Worm (Caenorhabditis elegans) whole organism, L4 larva: ENCODE results near the gene F09E10.1.

Source experiments
- D1046.2 ChIP-seq: fragments of 200-800 bp; sonication (Bioruptor generic); IDR thresholded peaks from 2 replicates; pipeline ENCODE4 v1.3.6; 2022; ENCODE audit warnings: missing genetic modification characterization, missing compliant biosample characterization
- F44E2.7 ChIP-seq: fragments of 200-800 bp; sonication (Bioruptor generic); IDR thresholded peaks from 2 replicates; pipeline ENCODE4 v2.1.2; 2022; ENCODE audit warnings: missing genetic modification characterization, missing compliant biosample characterization
- F49E8.2 ChIP-seq: sonication (generic microtip); optimal IDR thresholded peaks from 2 replicates; lab custom pipeline; 2016; ENCODE audit warnings: missing compliant biosample characterization, mild to moderate bottlenecking, missing genetic modification characterization, borderline replicate concordance
- T20F7.1 ChIP-seq: fragments of 200-800 bp; sonication (Bioruptor generic); optimal IDR thresholded peaks from 2 replicates; lab custom pipeline; 2018; ENCODE audit warnings: mild to moderate bottlenecking, missing genetic modification characterization, missing compliant biosample characterization
- T26A8.4 ChIP-seq: fragments of 200-800 bp; sonication (Bioruptor generic); IDR thresholded peaks from 2 replicates; pipeline ENCODE4 v1.3.6; 2022; ENCODE audit warnings: missing genetic modification characterization, missing compliant biosample characterization
- Y105C5A.15 ChIP-seq: fragments of 200-800 bp; sonication (Bioruptor generic); IDR thresholded peaks from 2 replicates; pipeline ENCODE4 v1.3.6; 2022; ENCODE audit warnings: missing genetic modification characterization, missing compliant biosample characterization
- Y5F2A.4 ChIP-seq: fragments of 200-800 bp; sonication (Bioruptor generic); optimal IDR thresholded peaks from 2 replicates; lab custom pipeline; 2018; ENCODE audit warnings: mild to moderate bottlenecking, missing genetic modification characterization, missing compliant biosample characterization
- Y75B8A.6 ChIP-seq: fragments of 200-800 bp; sonication (Bioruptor generic); IDR thresholded peaks from 2 replicates; pipeline ENCODE4 v1.3.6; 2022; ENCODE audit warnings: missing genetic modification reagents, missing genetic modification characterization, missing compliant biosample characterization
- ZK546.5 ChIP-seq, 2 experiments: sonication (generic microtip); optimal IDR thresholded peaks; 2 replicates each; lab custom pipeline; 2017; ENCODE audit warnings: missing biosample characterization in 2 of 2, missing genetic modification characterization in 2 of 2
- aha-1 ChIP-seq: fragments of 150-350 bp; peaks from one replicate; lab custom pipeline; 2014; ENCODE audit warnings: missing biosample characterization, missing genetic modification characterization
- aly-2 ChIP-seq: sonication (generic microtip); optimal IDR thresholded peaks from 2 replicates; lab custom pipeline; 2018; ENCODE audit warnings: missing biosample characterization, missing genetic modification characterization
- arid-1 ChIP-seq: fragments of 200-800 bp; sonication (Bioruptor generic); conservative IDR thresholded peaks from 2 replicates; pipeline ENCODE4 v1.3.6; 2022; ENCODE audit warnings: missing genetic modification reagents, missing genetic modification characterization, missing compliant biosample characterization
- attf-4 ChIP-seq: sonication (generic microtip); optimal IDR thresholded peaks from 3 replicates; lab custom pipeline; 2017; ENCODE audit warnings: missing biosample characterization, missing genetic modification characterization
- ceh-44 ChIP-seq: fragments of 200-800 bp; sonication (Bioruptor generic); IDR thresholded peaks from 2 replicates; pipeline ENCODE4 v1.3.6; 2022; ENCODE audit warnings: missing genetic modification reagents, missing genetic modification characterization, missing compliant biosample characterization
- ceh-62 ChIP-seq: sonication (generic microtip); optimal IDR thresholded peaks from 2 replicates; lab custom pipeline; 2017; ENCODE audit warnings: missing biosample characterization, missing genetic modification characterization
- cey-2 ChIP-seq: sonication (generic microtip); optimal IDR thresholded peaks from 3 replicates; lab custom pipeline; 2017; ENCODE audit warnings: missing genetic modification characterization, mild to moderate bottlenecking, missing compliant biosample characterization, antibody characterized with exemption, borderline replicate concordance; ENCODE audit not compliant: insufficient read depth
- ctbp-1 ChIP-seq: fragments of 200-800 bp; sonication (Bioruptor generic); IDR thresholded peaks from 2 replicates; pipeline ENCODE4 v1.3.6; 2022; ENCODE audit warnings: missing genetic modification reagents, missing genetic modification characterization, missing compliant biosample characterization
- daf-16 ChIP-seq, 3 experiments: sonication (generic microtip); optimal IDR thresholded peaks; 2 replicates each; lab custom pipeline; 2016 to 2017; ENCODE audit warnings: missing genetic modification characterization in 3 of 3, missing genetic modification reagents in 3 of 3, mild to moderate bottlenecking in 2 of 3, missing compliant biosample characterization in 2 of 3, missing biosample characterization in 1 of 3, moderate library complexity in 1 of 3
- daf-8 ChIP-seq: fragments of 200-800 bp; sonication (Bioruptor generic); IDR thresholded peaks from 2 replicates; pipeline ENCODE4 v1.3.6; 2022; ENCODE audit warnings: missing genetic modification characterization, missing compliant biosample characterization
- dpl-1 ChIP-seq: fragments of 150-350 bp; optimal IDR thresholded peaks from 2 replicates; lab custom pipeline; 2014; ENCODE audit warnings: missing biosample characterization, missing genetic modification reagents, missing genetic modification characterization
- duxl-1 ChIP-seq: sonication (generic microtip); optimal IDR thresholded peaks from 2 replicates; lab custom pipeline; 2016; ENCODE audit warnings: mild to moderate bottlenecking, missing genetic modification characterization, moderate library complexity, missing compliant biosample characterization; ENCODE audit not compliant: poor library complexity
- fkh-10 ChIP-seq: fragments of 150-350 bp; optimal IDR thresholded peaks from 2 replicates; lab custom pipeline; 2014; ENCODE audit warnings: missing biosample characterization, missing genetic modification reagents, missing genetic modification characterization
- gei-8 ChIP-seq: fragments of 200-800 bp; sonication (Bioruptor generic); optimal IDR thresholded peaks from 2 replicates; lab custom pipeline; 2018; ENCODE audit warnings: mild to moderate bottlenecking, missing genetic modification characterization, missing compliant biosample characterization
- hif-1 ChIP-seq, 2 experiments: sonication (generic microtip); optimal IDR thresholded peaks; 2 replicates each; lab custom pipeline; 2016 to 2017; ENCODE audit warnings: missing compliant biosample characterization in 2 of 2, missing genetic modification characterization in 2 of 2, missing genetic modification reagents in 2 of 2, missing genotype in 2 of 2, mild to moderate bottlenecking in 1 of 2
- lin-13 ChIP-seq: fragments of 150-350 bp; optimal IDR thresholded peaks from 2 replicates; lab custom pipeline; 2014; ENCODE audit warnings: missing biosample characterization, missing genetic modification reagents, missing genetic modification characterization
- lin-39 ChIP-seq: fragments of 150-350 bp; optimal IDR thresholded peaks from 2 replicates; lab custom pipeline; 2014; ENCODE audit warnings: missing biosample characterization, missing genetic modification reagents, missing genetic modification characterization
- madf-9 ChIP-seq: fragments of 200-800 bp; sonication (Bioruptor generic); conservative IDR thresholded peaks from 2 replicates; pipeline ENCODE4 v1.3.6; 2022; ENCODE audit warnings: missing genetic modification reagents, missing genetic modification characterization, missing compliant biosample characterization
- mes-2 ChIP-seq: sonication (generic microtip); optimal IDR thresholded peaks from 2 replicates; lab custom pipeline; 2016; ENCODE audit warnings: missing genotype, mild to moderate bottlenecking, missing genetic modification characterization, missing compliant biosample characterization; ENCODE audit not compliant: poor library complexity, severe bottlenecking
- mxl-2 ChIP-seq: fragments of 200-800 bp; sonication (Bioruptor generic); conservative IDR thresholded peaks from 2 replicates; pipeline ENCODE4 v1.3.6; 2022; ENCODE audit warnings: missing genetic modification reagents, missing genetic modification characterization, missing compliant biosample characterization
- mxl-3 ChIP-seq: fragments of 200-800 bp; sonication (Bioruptor generic); optimal IDR thresholded peaks from 2 replicates; lab custom pipeline; 2018; ENCODE audit warnings: mild to moderate bottlenecking, missing genetic modification characterization, missing compliant biosample characterization
- nhr-11 ChIP-seq: fragments of 150-350 bp; optimal IDR thresholded peaks from 2 replicates; lab custom pipeline; 2014; ENCODE audit warnings: missing biosample characterization, missing genetic modification characterization
- nhr-111 ChIP-seq: fragments of 200-800 bp; sonication (Bioruptor generic); optimal IDR thresholded peaks from 2 replicates; lab custom pipeline; 2018; ENCODE audit warnings: mild to moderate bottlenecking, missing genetic modification characterization, missing compliant biosample characterization
- nhr-25 ChIP-seq: sonication (generic microtip); optimal IDR thresholded peaks from 2 replicates; lab custom pipeline; 2017; ENCODE audit warnings: missing genetic modification characterization, mild to moderate bottlenecking, missing compliant biosample characterization, antibody characterized with exemption, moderate library complexity, borderline replicate concordance; ENCODE audit not compliant: insufficient read depth
- pqm-1 ChIP-seq: sonication (generic microtip); optimal IDR thresholded peaks from 2 replicates; lab custom pipeline; 2017; ENCODE audit warnings: missing biosample characterization, missing genetic modification characterization
- rbr-2 ChIP-seq: sonication (generic microtip); optimal IDR thresholded peaks from 2 replicates; lab custom pipeline; 2016; ENCODE audit warnings: missing genotype, missing genetic modification characterization, missing compliant biosample characterization
- saeg-2 ChIP-seq: fragments of 200-800 bp; sonication (Bioruptor generic); IDR thresholded peaks from 2 replicates; pipeline ENCODE4 v1.3.6; 2022; ENCODE audit warnings: missing genetic modification reagents, missing genetic modification characterization, missing compliant biosample characterization
- sdz-12 ChIP-seq: fragments of 200-800 bp; sonication (Bioruptor generic); optimal IDR thresholded peaks from 2 replicates; lab custom pipeline; 2018; ENCODE audit warnings: mild to moderate bottlenecking, missing genetic modification characterization, missing compliant biosample characterization
- set-16 ChIP-seq: fragments of 200-800 bp; sonication (Bioruptor generic); IDR thresholded peaks from 2 replicates; pipeline ENCODE4 v1.3.6; 2022; ENCODE audit warnings: missing genetic modification reagents, missing genetic modification characterization, missing compliant biosample characterization
- snpc-4 ChIP-seq: fragments of 150-350 bp; optimal IDR thresholded peaks from 2 replicates; lab custom pipeline; 2014; ENCODE audit warnings: missing biosample characterization, missing genetic modification characterization
- spr-3 ChIP-seq: fragments of 200-800 bp; sonication (Bioruptor generic); optimal IDR thresholded peaks from 2 replicates; lab custom pipeline; 2018; ENCODE audit warnings: mild to moderate bottlenecking, missing genetic modification characterization, missing compliant biosample characterization
- tag-97 ChIP-seq: fragments of 200-800 bp; sonication (Bioruptor generic); IDR thresholded peaks from 2 replicates; pipeline ENCODE4 v1.3.6; 2022; ENCODE audit warnings: missing genetic modification characterization, missing compliant biosample characterization
- tra-1 ChIP-seq: fragments of 200-800 bp; sonication (Bioruptor generic); IDR thresholded peaks from 2 replicates; pipeline ENCODE4 v1.3.6; 2022; ENCODE audit warnings: missing genetic modification reagents, missing genetic modification characterization, missing compliant biosample characterization
- unc-130 ChIP-seq: sonication (generic microtip); optimal IDR thresholded peaks from 2 replicates; lab custom pipeline; 2016; ENCODE audit warnings: missing genetic modification reagents, missing genetic modification characterization, missing compliant biosample characterization
- unc-39 ChIP-seq: sonication (generic microtip); optimal IDR thresholded peaks from 2 replicates; lab custom pipeline; 2017; ENCODE audit warnings: missing biosample characterization, missing genetic modification characterization
- unc-62 ChIP-seq, 3 experiments: fragments of 150-350 bp in 1 of 3; sonication (generic microtip); optimal IDR thresholded peaks in 2 of 3; peaks in 1 of 3; 1 replicate in 1 of 3; 2 replicates in 2 of 3; lab custom pipeline; 2014 to 2017; ENCODE audit warnings: missing biosample characterization in 3 of 3, missing genetic modification characterization in 3 of 3, missing genetic modification reagents in 3 of 3, missing genotype in 1 of 3
- vab-7 ChIP-seq: fragments of 200-800 bp; sonication (Bioruptor generic); IDR thresholded peaks from 2 replicates; pipeline ENCODE4 v1.3.6; 2022; ENCODE audit warnings: missing genetic modification reagents, missing genetic modification characterization, missing compliant biosample characterization
- zag-1 ChIP-seq: fragments of 150-350 bp; optimal IDR thresholded peaks from 2 replicates; lab custom pipeline; 2014; ENCODE audit warnings: missing biosample characterization, missing genetic modification characterization
- zip-11 ChIP-seq: fragments of 200-800 bp; sonication (Bioruptor generic); IDR thresholded peaks from 2 replicates; pipeline ENCODE4 v1.3.6; 2022; ENCODE audit warnings: missing genetic modification characterization, missing compliant biosample characterization

The F09E10.1 gene

DNA sequence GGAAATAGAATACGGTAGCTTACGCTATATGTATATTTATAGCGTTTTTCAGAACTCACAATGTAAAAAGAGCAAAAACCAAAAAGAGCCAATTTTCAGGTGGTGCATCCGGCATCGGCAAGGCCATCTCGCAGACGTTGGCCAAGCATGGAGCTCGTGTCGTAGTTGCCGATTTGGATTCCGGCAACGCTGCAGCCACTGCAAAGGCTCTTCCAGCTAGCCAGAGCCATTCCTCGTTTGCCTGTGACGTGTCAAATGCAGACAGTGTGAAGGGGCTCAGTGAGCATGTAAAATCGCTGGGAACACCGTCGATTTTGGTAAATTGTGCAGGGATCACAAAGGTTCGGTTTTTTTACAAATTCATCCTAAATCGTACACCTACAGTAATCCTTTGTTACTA is 15.5 kb upstream of the F09E10.1 start (continued):
- TF ChIP-seq set-16 (GFP tag; lab: Robert Waterston, UW) = peak; percentile 53; the same call in 1 of the 2 replicates
- TF ChIP-seq pqm-1 (tag; lab: Kevin White, UChicago) = no peak
- no peak for TF ChIP-seq Y5F2A.4
- TF ChIP-seq ceh-62 (tag; lab: Kevin White, UChicago) = no peak
- TF ChIP-seq rbr-2 (tag; lab: Kevin White, UChicago) = no peak
- no peak for TF ChIP-seq aly-2 (tag; lab: Kevin White, UChicago)
- TF ChIP-seq snpc-4 = no peak
- no peak for TF ChIP-seq F49E8.2 (tag; lab: Kevin White, UChicago)
- TF ChIP-seq unc-39 = no peak
- no peak for TF ChIP-seq ceh-44 (GFP tag; lab: Robert Waterston, UW)
- no peak for TF ChIP-seq tra-1 (GFP tag; lab: Robert Waterston, UW)
- TF ChIP-seq zip-11 (GFP tag; lab: Robert Waterston, UW) = no peak
- TF ChIP-seq attf-4 (tag; lab: Kevin White, UChicago) = no peak
- no peak for TF ChIP-seq sdz-12 (GFP tag; lab: Kevin White, UChicago)
- TF ChIP-seq Y75B8A.6 (GFP tag; lab: Robert Waterston, UW) = 0 out of 2 replicates have a peak, but pooled peaks have one; percentile 59
- no peak for TF ChIP-seq nhr-11 (tag; lab: Kevin White, UChicago)
- no peak for TF ChIP-seq nhr-111 (GFP tag; lab: Kevin White, UChicago)
- no peak for TF ChIP-seq fkh-10
- no peak for TF ChIP-seq duxl-1 (tag; lab: Kevin White, UChicago)
- no peak for TF ChIP-seq mxl-2 (GFP tag; lab: Robert Waterston, UW)
- no peak for TF ChIP-seq ctbp-1 (GFP tag; lab: Robert Waterston, UW)
- no peak for TF ChIP-seq mes-2 (tag; lab: Kevin White, UChicago)
- TF ChIP-seq, all 104 proteins: peak for 6

DNA sequence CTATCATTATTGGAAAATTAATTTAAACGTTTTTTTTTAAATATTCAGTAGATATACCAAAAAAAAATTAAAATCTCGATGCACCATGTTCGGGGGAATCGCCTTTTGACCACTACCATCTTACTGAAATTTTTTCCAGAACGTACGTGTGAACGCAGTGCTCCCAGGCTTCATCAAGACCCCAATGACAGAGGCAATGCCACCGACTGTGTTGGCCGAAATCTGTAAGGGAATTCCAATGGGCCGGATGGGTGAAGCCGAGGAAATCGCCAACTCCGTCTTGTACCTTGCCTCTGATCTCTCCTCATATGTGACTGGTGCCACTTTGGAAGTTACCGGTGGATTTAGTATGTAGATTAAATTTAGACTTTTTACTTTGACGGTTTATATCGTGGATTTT is 13.8 kb upstream of the F09E10.1 start:
- TF ChIP-seq unc-130 (GFP tag; lab: Kevin White, UChicago) (no peak), dpl-1 (GFP tag; lab: Kevin White, UChicago) (no peak), spr-3 (GFP tag; lab: Kevin White, UChicago) (no peak), duxl-1 (tag; lab: Kevin White, UChicago) (no peak), daf-16 (GFP tag; optimal IDR thresholded peaks at IDR 0.05; lab: Kevin White, UChicago) (no peak), daf-16 (tag; optimal IDR thresholded peaks at IDR 0.05; lab: Kevin White, UChicago) (no peak), arid-1 (GFP tag; lab: Robert Waterston, UW) (no peak), Y105C5A.15 (GFP tag; lab: Robert Waterston, UW) (no peak), zag-1 (tag; lab: Kevin White, UChicago) (no peak), set-16 (GFP tag; lab: Robert Waterston, UW) (no peak), ceh-44 (GFP tag; lab: Robert Waterston, UW) (no peak), unc-62 (GFP tag; optimal IDR thresholded peaks at IDR 0.05 in 1 of 2; lab: Kevin White, UChicago) (no peak), unc-62 (tag; optimal IDR thresholded peaks at IDR 0.05; lab: Kevin White, UChicago) (no peak), D1046.2 (GFP tag; lab: Robert Waterston, UW) (0 out of 2 replicates have a peak, but pooled peaks have one; percentile 19), sdz-12 (GFP tag; lab: Kevin White, UChicago) (peak; percentile 19), lin-39 (tag; lab: Kevin White, UChicago) (no peak), cey-2 (tag; lab: Kevin White, UChicago) (no peak), hif-1 (tag; optimal IDR thresholded peaks at IDR 0.05; lab: Kevin White, UChicago) (no peak), nhr-25 (tag; lab: Kevin White, UChicago) (no peak), T26A8.4 (GFP tag; lab: Robert Waterston, UW) (no peak), saeg-2 (no peak), madf-9 (no peak), vab-7 (GFP tag; lab: Robert Waterston, UW) (peak; percentile 22; the same call in 1 of the 2 replicates), T20F7.1 (GFP tag; lab: Kevin White, UChicago) (no peak), Y75B8A.6 (GFP tag; lab: Robert Waterston, UW) (0 out of 2 replicates have a peak, but pooled peaks have one; percentile 25), gei-8 (GFP tag; lab: Kevin White, UChicago) (no peak), tag-97 (GFP tag; lab: Robert Waterston, UW) (no peak), F44E2.7 (GFP tag; lab: Robert Waterston, UW) (no peak), daf-8 (GFP tag; lab: Robert Waterston, UW) (no peak), lin-13 (no peak), mxl-3 (GFP tag; lab: Kevin White, UChicago) (no peak), aha-1 (tag; lab: Kevin White, UChicago) (no peak), mes-2 (tag; lab: Kevin White, UChicago) (no peak), ZK546.5 (tag; optimal IDR thresholded peaks at IDR 0.05; lab: Kevin White, UChicago) (no peak)
